Fruit fly (Drosophila melanogaster) whole organism, prepupa: ENCODE measurements around the gene CG42833.

ENCODE experiments used
- CG15336 ChIP-seq: fragments of 200-800 bp; sonication (Bioruptor generic); IDR thresholded peaks from 2 replicates; pipeline ENCODE4 v1.3.6; 2022; ENCODE audit warnings: missing biosample characterization, missing genetic modification characterization
- CG32006 ChIP-seq: fragments of 200-800 bp; sonication (Bioruptor generic); optimal IDR thresholded peaks from 3 replicates; lab custom pipeline; 2017; ENCODE audit warnings: missing biosample characterization, mild to moderate bottlenecking, missing genetic modification characterization
- CG34406 ChIP-seq: fragments of 200-800 bp; sonication (Bioruptor generic); optimal IDR thresholded peaks from 3 replicates; lab custom pipeline; 2016; ENCODE audit warnings: missing biosample characterization, missing genetic modification characterization
- CG6163 ChIP-seq: fragments of 200-800 bp; sonication (Bioruptor generic); IDR thresholded peaks from 3 replicates; pipeline ENCODE4 v1.3.6; 2022; ENCODE audit warnings: missing biosample characterization, missing genetic modification characterization
- CG8319 ChIP-seq: fragments of 200-800 bp; sonication (Bioruptor generic); optimal IDR thresholded peaks from 3 replicates; lab custom pipeline; 2016; ENCODE audit warnings: missing biosample characterization, missing genetic modification characterization
- Eip93F ChIP-seq: fragments of 200-800 bp; sonication (Bioruptor generic); optimal IDR thresholded peaks from 2 replicates; lab custom pipeline; 2016; ENCODE audit warnings: missing biosample characterization, mild to moderate bottlenecking, missing genetic modification characterization
- Gug ChIP-seq: fragments of 200-800 bp; sonication (Bioruptor generic); IDR thresholded peaks from 2 replicates; pipeline ENCODE4 v1.3.6; 2022; ENCODE audit warnings: missing biosample characterization, missing genetic modification characterization
- Lpt ChIP-seq: fragments of 200-800 bp; sonication (Bioruptor generic); optimal IDR thresholded peaks from 3 replicates; lab custom pipeline; 2016; ENCODE audit warnings: missing biosample characterization, missing genetic modification characterization
- ss ChIP-seq, 2 experiments: fragments of 200-800 bp; sonication (Bioruptor generic); optimal IDR thresholded peaks; 2 replicates in 1 of 2; 3 replicates in 1 of 2; lab custom pipeline; 2017 to 2018; ENCODE audit warnings: mild to moderate bottlenecking in 2 of 2, missing biosample characterization in 2 of 2, missing genetic modification characterization in 2 of 2, moderate library complexity in 1 of 2
- svp ChIP-seq: fragments of 200-800 bp; sonication (Bioruptor generic); peaks from one replicate; lab custom pipeline; 2016; ENCODE audit warnings: missing biosample characterization, missing genetic modification characterization

DNA sequence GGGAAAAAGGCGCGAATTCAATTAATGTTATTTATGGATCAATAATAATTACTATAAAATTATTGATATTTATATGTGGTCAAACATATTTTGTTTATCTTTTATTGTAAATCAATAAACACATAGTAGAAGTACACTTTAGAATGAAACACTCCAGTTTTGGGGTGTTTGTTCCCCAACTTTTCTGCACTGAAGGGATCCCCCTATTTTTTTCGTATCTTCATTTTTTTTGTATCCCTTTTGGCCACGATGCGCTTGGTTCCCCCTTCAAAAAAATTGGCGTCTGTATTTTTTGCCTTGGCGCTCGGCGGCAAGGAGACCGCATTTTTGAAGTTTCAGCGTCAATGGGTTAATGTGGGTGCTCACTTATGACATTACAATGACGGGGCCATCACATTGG lies 40.9 kb downstream of the CG42833 start, which contains the start of gene Clc:
- TF ChIP-seq CG8319 (no peak), CG34406 (GFP tag; lab: Kevin White, UChicago) (no peak), CG6163 (GFP tag; lab: Robert Waterston, UW) (no peak), CG32006 (GFP tag; lab: Kevin White, UChicago) (no peak), Lpt (GFP tag; lab: Kevin White, UChicago) (no peak), Eip93F (no peak), CG15336 (GFP tag; lab: Robert Waterston, UW) (no peak), svp (GFP tag; lab: Kevin White, UChicago) (no peak), Gug (GFP tag; lab: Robert Waterston, UW) (no peak), ss (GFP tag; optimal IDR thresholded peaks at IDR 0.05; lab: Kevin White, UChicago) (no peak)
